Worm (Caenorhabditis elegans): Measurements from ENCODE around the gene F18A11.5.

F18A11.5 gene

ce11 chrII:12990964-12991593 lies 23.0 kb downstream of the F18A11.5 start:
- TF ChIP-seq sea-1 (GFP tag; conservative IDR thresholded peaks at IDR 0.05): no peak
- TF ChIP-seq pes-1 (GFP tag; IDR thresholded peaks at IDR 0.05): no peak
- no peak for TF ChIP-seq ceh-36 (tag; optimal IDR thresholded peaks at IDR 0.05)
- no peak for TF ChIP-seq F13C5.2 (tag; optimal IDR thresholded peaks at IDR 0.05)
- no peak for TF ChIP-seq ama-1 (optimal IDR thresholded peaks at IDR 0.05)
- no peak for TF ChIP-seq scrt-1 (GFP tag; IDR thresholded peaks at IDR 0.05)
- no peak for TF ChIP-seq tbx-11 (GFP tag; IDR thresholded peaks at IDR 0.05)
- TF ChIP-seq hmg-4 (GFP tag; optimal IDR thresholded peaks at IDR 0.05): no peak
- no peak for TF ChIP-seq hmbx-1 (tag; optimal IDR thresholded peaks at IDR 0.05)
- no peak for TF ChIP-seq flt-1 (GFP tag; IDR thresholded peaks at IDR 0.05)
- no peak for TF ChIP-seq ceh-13 (GFP tag; optimal IDR thresholded peaks at IDR 0.05)
- no peak for TF ChIP-seq ets-7 (tag; optimal IDR thresholded peaks at IDR 0.05)

- no peak for TF ChIP-seq sea-1 (GFP tag; conservative IDR thresholded peaks at IDR 0.05)
- TF ChIP-seq pes-1 (GFP tag; IDR thresholded peaks at IDR 0.05): no peak
- no peak for TF ChIP-seq hnd-1 (tag; optimal IDR thresholded peaks at IDR 0.05)
- no peak for TF ChIP-seq ceh-13 (GFP tag; optimal IDR thresholded peaks at IDR 0.05)
- no peak for TF ChIP-seq aly-1 (tag; optimal IDR thresholded peaks at IDR 0.05)
- no peak for TF ChIP-seq tbx-37 (GFP tag; conservative IDR thresholded peaks at IDR 0.05)
- no peak for TF ChIP-seq B0310.2 (tag; optimal IDR thresholded peaks at IDR 0.05)
- no peak for TF ChIP-seq tra-4 (tag; optimal IDR thresholded peaks at IDR 0.05)
- TF ChIP-seq tbx-11 (GFP tag; IDR thresholded peaks at IDR 0.05): no peak
- no peak for TF ChIP-seq hmg-4 (GFP tag; optimal IDR thresholded peaks at IDR 0.05)
Measured at ce11 chrII:12990191-12990590, 23.9 kb downstream of the F18A11.5 start.

DNA sequence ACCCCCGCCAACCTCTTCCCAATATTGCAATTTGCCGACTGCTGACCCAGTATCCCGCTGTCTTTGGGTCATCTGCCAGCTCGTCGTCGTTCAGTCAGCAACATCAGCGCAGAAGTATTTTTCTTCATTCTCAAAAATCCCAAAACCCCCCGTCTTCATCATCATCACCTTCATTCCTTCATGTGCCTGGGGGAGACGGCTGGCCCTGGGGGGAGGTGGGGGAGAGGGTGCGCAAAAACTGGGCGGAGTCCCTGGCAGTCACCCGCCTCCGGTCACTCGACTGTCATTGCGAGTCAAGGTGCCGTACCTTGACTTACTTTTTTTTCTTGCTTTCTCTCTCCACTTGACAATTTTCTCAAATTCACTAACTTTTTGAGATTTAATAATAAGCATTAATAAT lies 26.3 kb downstream of the F18A11.5 start:
- TF ChIP-seq tra-4 (tag; optimal IDR thresholded peaks at IDR 0.05) (no peak), hmg-4 (GFP tag; optimal IDR thresholded peaks at IDR 0.05) (peak; percentile 44)

DNA sequence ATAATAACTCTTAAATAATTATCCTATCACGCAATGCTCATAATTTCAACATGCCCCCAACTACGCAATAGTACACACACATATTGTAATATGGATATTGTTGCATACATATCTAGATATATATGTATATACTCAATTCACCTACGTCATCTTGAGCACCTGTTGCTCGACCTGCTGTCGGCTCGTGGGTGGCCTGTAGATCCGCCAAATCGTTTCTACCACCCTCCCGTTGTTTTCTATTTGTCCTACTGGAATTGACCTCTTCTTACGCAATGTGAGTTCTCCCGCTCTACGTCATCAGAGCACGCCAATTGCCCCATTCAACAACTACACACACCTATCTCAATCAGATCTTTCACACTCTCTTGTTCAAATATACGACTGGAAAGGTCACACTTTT lies 28.3 kb downstream of the F18A11.5 start:
- TF ChIP-seq hnd-1 (tag; optimal IDR thresholded peaks at IDR 0.05) (no peak), pes-1 (GFP tag; IDR thresholded peaks at IDR 0.05) (peak; percentile 32; the same call in 1 of the 2 replicates)

- no peak for TF ChIP-seq hnd-1 (tag; optimal IDR thresholded peaks at IDR 0.05)
Measured at ce11 chrII:12984709-12985108, 29.4 kb downstream of the F18A11.5 start.

ce11 chrII:12982830-12983229 lies 31.3 kb downstream of the F18A11.5 start:
- TF ChIP-seq aly-1 (tag; optimal IDR thresholded peaks at IDR 0.05) (no peak), F13C5.2 (tag; optimal IDR thresholded peaks at IDR 0.05) (no peak), tbx-11 (GFP tag; IDR thresholded peaks at IDR 0.05) (no peak), flt-1 (GFP tag; IDR thresholded peaks at IDR 0.05) (no peak), ceh-13 (GFP tag; optimal IDR thresholded peaks at IDR 0.05) (no peak), hnd-1 (tag; optimal IDR thresholded peaks at IDR 0.05) (no peak)

DNA sequence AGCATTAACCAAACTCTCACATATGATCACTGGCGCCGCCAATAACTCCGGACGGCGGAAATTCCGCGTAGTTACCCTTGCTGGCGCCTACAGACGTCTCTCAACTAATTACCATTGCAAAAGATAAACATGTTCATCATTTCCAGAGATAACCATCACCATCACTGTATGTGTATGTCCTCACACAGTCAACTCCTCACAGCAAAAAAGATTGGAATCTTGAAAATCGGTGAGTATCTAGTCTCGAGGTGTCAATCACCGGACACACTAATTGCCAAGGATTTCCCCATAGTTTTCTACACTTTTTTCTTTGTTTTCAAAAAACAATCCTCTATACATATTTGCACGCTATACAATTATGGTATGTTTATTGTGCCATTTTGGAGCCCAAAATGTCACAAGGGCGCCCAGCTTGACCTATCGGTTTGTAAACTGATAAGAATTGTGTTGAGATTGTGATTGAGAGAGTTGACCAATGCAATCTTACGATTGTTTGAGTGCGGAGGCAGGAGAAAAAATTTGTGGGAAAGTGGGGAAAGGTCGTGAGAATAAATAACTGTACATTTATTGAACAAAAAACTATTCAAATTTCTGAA lies 32.0 kb downstream of the F18A11.5 start:
- no peak for TF ChIP-seq tra-4 (tag; optimal IDR thresholded peaks at IDR 0.05)
- no peak for TF ChIP-seq hmg-4 (GFP tag; optimal IDR thresholded peaks at IDR 0.05)

DNA sequence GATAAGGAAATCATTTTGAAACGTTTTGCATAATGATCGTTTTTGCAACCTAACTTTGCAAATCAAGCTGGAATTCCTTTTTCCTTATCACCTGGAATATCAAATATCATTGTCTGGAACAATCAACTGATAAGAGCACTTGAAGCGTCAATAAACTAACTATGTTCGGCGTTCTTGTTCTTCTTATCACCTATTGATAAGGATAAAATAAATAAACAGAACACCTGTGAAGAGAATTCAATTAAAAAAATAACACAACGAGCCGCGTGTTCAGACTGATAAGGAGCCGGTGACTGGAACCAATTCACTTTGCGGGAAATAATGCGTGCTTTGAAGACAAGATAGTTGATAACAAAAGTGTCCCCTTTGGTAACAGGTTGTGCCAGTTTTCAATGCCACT lies 33.9 kb downstream of the F18A11.5 start, which contains the start of gene cyd-1:
Gene cyd-1, plus strand, starts transcription at position 380 of the 400 bp plus-strand sequence.
- TF ChIP-seq tbx-11 (GFP tag; IDR thresholded peaks at IDR 0.05) (no peak), hmg-4 (GFP tag; optimal IDR thresholded peaks at IDR 0.05) (no peak), flt-1 (GFP tag; IDR thresholded peaks at IDR 0.05) (no peak), ceh-13 (GFP tag; optimal IDR thresholded peaks at IDR 0.05) (no peak), pes-1 (GFP tag; IDR thresholded peaks at IDR 0.05) (no peak), B0310.2 (tag; optimal IDR thresholded peaks at IDR 0.05) (no peak), scrt-1 (GFP tag; IDR thresholded peaks at IDR 0.05) (no peak), ets-7 (tag; optimal IDR thresholded peaks at IDR 0.05) (no peak), tbx-37 (GFP tag; conservative IDR thresholded peaks at IDR 0.05) (no peak), hmbx-1 (tag; optimal IDR thresholded peaks at IDR 0.05) (no peak), aly-1 (tag; optimal IDR thresholded peaks at IDR 0.05) (no peak), ama-1 (optimal IDR thresholded peaks at IDR 0.05) (no peak), hnd-1 (tag; optimal IDR thresholded peaks at IDR 0.05) (no peak), tra-4 (tag; optimal IDR thresholded peaks at IDR 0.05) (no peak), ceh-36 (tag; optimal IDR thresholded peaks at IDR 0.05) (no peak), sea-1 (GFP tag; conservative IDR thresholded peaks at IDR 0.05) (no peak), F13C5.2 (tag; optimal IDR thresholded peaks at IDR 0.05) (no peak)

DNA sequence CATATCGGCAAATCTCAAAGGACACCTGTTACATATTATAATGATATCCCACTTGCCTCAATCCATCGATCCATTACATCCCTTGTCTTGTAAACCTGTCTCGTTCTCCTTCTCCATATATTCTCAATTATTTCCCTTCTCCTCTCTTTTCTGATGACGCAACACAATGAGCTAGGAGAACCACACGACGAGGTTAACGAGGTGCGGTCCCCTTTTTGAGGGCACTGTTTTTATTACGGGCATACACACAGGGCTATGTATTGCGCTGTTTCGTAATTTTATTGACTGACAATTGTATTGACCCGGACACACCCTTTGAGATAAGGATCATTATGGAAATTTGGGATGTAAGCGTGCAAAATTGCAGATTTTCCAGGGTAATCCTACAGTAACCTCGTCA lies 35.4 kb downstream of the F18A11.5 start:
- no peak for TF ChIP-seq aly-1 (tag; optimal IDR thresholded peaks at IDR 0.05)
- TF ChIP-seq ceh-36 (tag; optimal IDR thresholded peaks at IDR 0.05): no peak
- TF ChIP-seq ets-7 (tag; optimal IDR thresholded peaks at IDR 0.05): no peak
- TF ChIP-seq pes-1 (GFP tag; IDR thresholded peaks at IDR 0.05): no peak
- no peak for TF ChIP-seq tra-4 (tag; optimal IDR thresholded peaks at IDR 0.05)
- TF ChIP-seq tbx-11 (GFP tag; IDR thresholded peaks at IDR 0.05): no peak
- TF ChIP-seq hmg-4 (GFP tag; optimal IDR thresholded peaks at IDR 0.05): no peak
- no peak for TF ChIP-seq hnd-1 (tag; optimal IDR thresholded peaks at IDR 0.05)

Data from whole organism, early embryonic.